Fruit fly (Drosophila melanogaster): Measurements from ENCODE around the gene CG13046.

The CG13046 gene

dm6 chr3L:16328207-16328891 is 40.1 kb upstream of the CG13046 start, which contains the start of gene CG13058:
TSS of gene CG13058 (plus strand) at chr3L:16328841.
- TF ChIP-seq CG32121 (GFP tag; IDR thresholded peaks at IDR 0.05) (peak; percentile 63), CG15710 (tag; optimal IDR thresholded peaks at IDR 0.05) (peak; percentile 69), CG4496 (GFP tag; IDR thresholded peaks at IDR 0.05) (peak; percentile 22; the same call in 1 of the 3 replicates), gl (tag; optimal IDR thresholded peaks at IDR 0.05) (no peak), D1 (tag; optimal IDR thresholded peaks at IDR 0.05) (no peak), Pif1A (GFP tag; optimal IDR thresholded peaks at IDR 0.05) (peak; percentile 7), Pif1B (GFP tag; optimal IDR thresholded peaks at IDR 0.05) (no peak), CG8301 (tag; optimal IDR thresholded peaks at IDR 0.05) (peak; percentile 66), Snoo (tag; optimal IDR thresholded peaks at IDR 0.05) (no peak), rn (GFP tag; IDR thresholded peaks at IDR 0.05) (no peak), CG12605 (GFP tag; IDR thresholded peaks at IDR 0.05) (no peak), CG9948 (tag; optimal IDR thresholded peaks at IDR 0.05) (peak; percentile 55), CG10348 (GFP tag; IDR thresholded peaks at IDR 0.05) (peak; percentile 81), CG13204 (GFP tag; optimal IDR thresholded peaks at IDR 0.05) (no peak), CG14655 (GFP tag; optimal IDR thresholded peaks at IDR 0.05) (peak; percentile 68), fd96Ca (GFP tag; IDR thresholded peaks at IDR 0.05) (0 out of 3 replicates have a peak, but pooled peaks have one; percentile 20), CG34367 (tag; optimal IDR thresholded peaks at IDR 0.05) (peak; percentile 65), CG17806 (tag; optimal IDR thresholded peaks at IDR 0.05) (peak; percentile 38), Ets98B (GFP tag; IDR thresholded peaks at IDR 0.05) (peak; percentile 23), CG8159 (tag; optimal IDR thresholded peaks at IDR 0.05) (peak; percentile 70), EcR (GFP tag; optimal IDR thresholded peaks at IDR 0.05) (peak; percentile 1)

- TF ChIP-seq D1 (tag; optimal IDR thresholded peaks at IDR 0.05) (no peak), CG13204 (GFP tag; optimal IDR thresholded peaks at IDR 0.05) (no peak), CG15710 (tag; optimal IDR thresholded peaks at IDR 0.05) (no peak), CG14655 (GFP tag; optimal IDR thresholded peaks at IDR 0.05) (no peak), CG8301 (tag; optimal IDR thresholded peaks at IDR 0.05) (no peak), CG4496 (GFP tag; IDR thresholded peaks at IDR 0.05) (peak; percentile 63), CG32121 (GFP tag; IDR thresholded peaks at IDR 0.05) (no peak; the same call in 1 of the 2 replicates), CG10348 (GFP tag; IDR thresholded peaks at IDR 0.05) (no peak), Pif1B (GFP tag; optimal IDR thresholded peaks at IDR 0.05) (no peak), Ets98B (GFP tag; IDR thresholded peaks at IDR 0.05) (peak; percentile 66), rn (GFP tag; IDR thresholded peaks at IDR 0.05) (no peak), CG9948 (tag; optimal IDR thresholded peaks at IDR 0.05) (no peak), CG12605 (GFP tag; IDR thresholded peaks at IDR 0.05) (no peak), gl (tag; optimal IDR thresholded peaks at IDR 0.05) (no peak), CG17806 (tag; optimal IDR thresholded peaks at IDR 0.05) (no peak), fd96Ca (GFP tag; IDR thresholded peaks at IDR 0.05) (peak; percentile 59; the same call in 1 of the 3 replicates), Snoo (tag; optimal IDR thresholded peaks at IDR 0.05) (no peak)
These were observed 39.6 kb upstream of the CG13046 start, which contains the start of gene CG13038 for dm6 chr3L:16327776-16328175. TSS of gene CG13038 (minus strand) at chr3L:16327893.

- TF ChIP-seq CG15710 (tag; optimal IDR thresholded peaks at IDR 0.05), result no peak
- TF ChIP-seq CG34367 (tag; optimal IDR thresholded peaks at IDR 0.05), result no peak
- TF ChIP-seq Pif1B (GFP tag; optimal IDR thresholded peaks at IDR 0.05), result no peak
- TF ChIP-seq rn (GFP tag; IDR thresholded peaks at IDR 0.05), result no peak
- TF ChIP-seq D1 (tag; optimal IDR thresholded peaks at IDR 0.05), result no peak
- TF ChIP-seq CG8159 (tag; optimal IDR thresholded peaks at IDR 0.05), result no peak
- no peak for TF ChIP-seq gl (tag; optimal IDR thresholded peaks at IDR 0.05)
- TF ChIP-seq CG17806 (tag; optimal IDR thresholded peaks at IDR 0.05), result no peak
- no peak for TF ChIP-seq CG12605 (GFP tag; IDR thresholded peaks at IDR 0.05)
- no peak for TF ChIP-seq Pif1A (GFP tag; optimal IDR thresholded peaks at IDR 0.05)
- no peak for TF ChIP-seq fd96Ca (GFP tag; IDR thresholded peaks at IDR 0.05)
- TF ChIP-seq Snoo (tag; optimal IDR thresholded peaks at IDR 0.05), result no peak
- TF ChIP-seq CG13204 (GFP tag; optimal IDR thresholded peaks at IDR 0.05), result no peak
- TF ChIP-seq CG32121 (GFP tag; IDR thresholded peaks at IDR 0.05), result no peak
- no peak for TF ChIP-seq EcR (GFP tag; optimal IDR thresholded peaks at IDR 0.05)
These were observed 38.4 kb upstream of the CG13046 start, which contains the start of the genes CG13040 and CG13039 for dm6 chr3L:16326657-16327056. TSS of gene CG13040 (minus strand) at chr3L:16326757. TSS of gene CG13039 (minus strand) at chr3L:16326762.

- TF ChIP-seq Snoo (tag; optimal IDR thresholded peaks at IDR 0.05) (no peak), D1 (tag; optimal IDR thresholded peaks at IDR 0.05) (no peak), CG34367 (tag; optimal IDR thresholded peaks at IDR 0.05) (no peak)
These were observed 35.1 kb upstream of the CG13046 start, which contains the start of gene CG13059 for dm6 chr3L:16323372-16323771. TSS of gene CG13059 (plus strand) at chr3L:16323672.

dm6 chr3L:16321172-16321571 is 33.0 kb upstream of the CG13046 start, which contains the start of gene CG42718:
TSS of gene CG42718 (minus strand) at chr3L:16321272.
- TF ChIP-seq CG8159 (tag; optimal IDR thresholded peaks at IDR 0.05) (no peak), Snoo (tag; optimal IDR thresholded peaks at IDR 0.05) (no peak)

dm6 chr3L:16319399-16319906 is 31.2 kb upstream of the CG13046 start, which contains the start of the genes CG13041 and CG13060:
TSS of gene CG13041 (minus strand) at chr3L:16319526.
TSS of gene CG13060 (plus strand) at chr3L:16319856.
- TF ChIP-seq CG8301 (tag; optimal IDR thresholded peaks at IDR 0.05), result no peak
- no peak for TF ChIP-seq CG17806 (tag; optimal IDR thresholded peaks at IDR 0.05)
- no peak for TF ChIP-seq CG13204 (GFP tag; optimal IDR thresholded peaks at IDR 0.05)
- TF ChIP-seq rn (GFP tag; IDR thresholded peaks at IDR 0.05), result no peak
- no peak for TF ChIP-seq CG34367 (tag; optimal IDR thresholded peaks at IDR 0.05)
- no peak for TF ChIP-seq D1 (tag; optimal IDR thresholded peaks at IDR 0.05)
- TF ChIP-seq Snoo (tag; optimal IDR thresholded peaks at IDR 0.05), result no peak
- TF ChIP-seq CG12605 (GFP tag; IDR thresholded peaks at IDR 0.05), result no peak
- TF ChIP-seq fd96Ca (GFP tag; IDR thresholded peaks at IDR 0.05), result no peak
- TF ChIP-seq CG4496 (GFP tag; IDR thresholded peaks at IDR 0.05), result no peak
- no peak for TF ChIP-seq CG15710 (tag; optimal IDR thresholded peaks at IDR 0.05)
- TF ChIP-seq EcR (GFP tag; optimal IDR thresholded peaks at IDR 0.05), result no peak
- TF ChIP-seq Pif1B (GFP tag; optimal IDR thresholded peaks at IDR 0.05), result no peak
- TF ChIP-seq CG14655 (GFP tag; optimal IDR thresholded peaks at IDR 0.05), result no peak
- no peak for TF ChIP-seq CG8159 (tag; optimal IDR thresholded peaks at IDR 0.05)
- TF ChIP-seq CG10348 (GFP tag; IDR thresholded peaks at IDR 0.05), result no peak
- no peak for TF ChIP-seq Ets98B (GFP tag; IDR thresholded peaks at IDR 0.05)
